Worm (Caenorhabditis elegans): ENCODE results near the gene aly-1.

aly-1 gene

DNA sequence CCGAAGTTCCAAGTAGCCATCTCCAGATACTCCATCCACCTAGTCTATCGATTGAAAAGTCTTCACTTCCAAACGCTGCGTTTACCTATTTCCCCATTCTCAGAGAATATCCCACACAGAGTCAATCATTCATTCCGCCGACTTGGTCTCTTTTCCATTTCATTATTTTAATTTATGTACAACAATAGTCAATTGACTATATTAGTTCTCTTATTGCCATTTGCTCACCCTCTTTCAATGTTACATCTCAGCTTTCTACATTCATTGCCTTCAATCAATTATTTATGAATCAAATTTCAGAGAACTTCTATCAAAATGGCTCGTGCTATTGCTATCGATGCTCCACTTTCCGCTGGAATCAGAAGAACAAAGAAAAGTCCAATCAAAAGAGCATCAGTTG, at the start of gene aly-1:
Gene aly-1 (plus strand): TSS at position 301 of the 400 bp plus-strand sequence.
- TF ChIP-seq pqm-1 (tag; optimal IDR thresholded peaks at IDR 0.05): no peak
- TF ChIP-seq nhr-23 (tag; optimal IDR thresholded peaks at IDR 0.05): no peak
- TF ChIP-seq nhr-76 (tag; optimal IDR thresholded peaks at IDR 0.05): no peak
- no peak for TF ChIP-seq fos-1 (tag; optimal IDR thresholded peaks at IDR 0.05)
- no peak for TF ChIP-seq jun-1 (tag; optimal IDR thresholded peaks at IDR 0.05)
- TF ChIP-seq unc-62 (GFP tag; optimal IDR thresholded peaks at IDR 0.05): no peak

DNA sequence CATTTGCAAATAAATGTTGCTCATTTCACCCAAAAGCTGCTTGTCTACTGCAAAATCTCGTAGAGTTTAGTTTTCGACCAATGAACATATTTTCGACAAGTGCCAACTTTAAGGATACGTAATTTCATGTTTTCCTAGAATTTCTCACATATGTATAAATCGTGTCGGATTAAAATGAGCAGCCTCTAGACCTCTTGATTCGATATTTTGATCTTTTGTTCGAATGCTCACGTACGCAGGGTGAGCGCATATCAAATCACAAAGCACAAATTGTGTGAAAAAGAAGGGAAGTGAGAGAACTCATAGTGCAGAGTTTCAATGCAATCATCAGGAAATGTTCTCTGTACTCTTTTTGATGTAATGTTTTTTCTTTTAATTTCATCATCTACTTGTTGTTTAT, 45.2 kb upstream of the aly-1 start:
- no peak for TF ChIP-seq elt-3 (tag; optimal IDR thresholded peaks at IDR 0.05)
- peak; percentile 28 for TF ChIP-seq nfya-1 (tag; optimal IDR thresholded peaks at IDR 0.05; ENCODE audit: insufficient read depth)
- no peak for TF ChIP-seq nhr-28 (tag; optimal IDR thresholded peaks at IDR 0.05)
- no peak for TF ChIP-seq ztf-4 (tag; optimal IDR thresholded peaks at IDR 0.05)
- no peak for TF ChIP-seq fos-1 (tag; optimal IDR thresholded peaks at IDR 0.05)
- no peak for TF ChIP-seq egl-27 (tag; optimal IDR thresholded peaks at IDR 0.05)
- no peak for TF ChIP-seq ztf-11 (tag; optimal IDR thresholded peaks at IDR 0.05)
- peak; percentile 58 for TF ChIP-seq fkh-10 (GFP tag; optimal IDR thresholded peaks at IDR 0.05)
- no peak for TF ChIP-seq nhr-77 (tag; optimal IDR thresholded peaks at IDR 0.05)
- no peak for TF ChIP-seq lsy-12 (tag; optimal IDR thresholded peaks at IDR 0.05)
- peak; percentile 9 for TF ChIP-seq lin-15B (tag; optimal IDR thresholded peaks at IDR 0.05)
- TF ChIP-seq pha-4 (tag; optimal IDR thresholded peaks at IDR 0.05): no peak
- TF ChIP-seq daf-12 (tag; optimal IDR thresholded peaks at IDR 0.05): no peak
- TF ChIP-seq jun-1 (tag; optimal IDR thresholded peaks at IDR 0.05): no peak

DNA sequence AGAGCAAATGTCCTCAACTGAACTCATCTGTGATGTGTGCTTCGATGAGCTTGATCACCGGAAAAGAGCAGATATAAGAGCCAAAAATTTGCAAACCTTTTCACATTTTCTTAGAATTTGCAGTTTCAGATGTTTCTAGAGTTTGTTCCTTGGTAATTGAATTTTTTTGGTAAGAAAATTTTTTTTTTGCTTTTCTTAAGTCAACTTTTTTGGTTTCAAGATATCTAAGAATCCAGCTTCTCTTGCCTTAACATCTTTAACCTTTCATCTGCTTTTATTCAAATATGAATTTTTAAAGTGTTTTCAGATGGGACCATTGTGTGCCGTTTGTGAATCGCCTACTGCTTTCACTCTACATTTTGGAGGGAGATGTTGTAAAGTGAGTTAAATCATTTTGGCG, 39.0 kb upstream of the aly-1 start, which contains the start of gene nhr-11:
Gene nhr-11 (plus strand): TSS at position 301 of the 400 bp plus-strand sequence.
- TF ChIP-seq nhr-28 (tag; optimal IDR thresholded peaks at IDR 0.05): no peak
- TF ChIP-seq lin-15B (tag; optimal IDR thresholded peaks at IDR 0.05): no peak
- TF ChIP-seq nhr-67 (tag; optimal IDR thresholded peaks at IDR 0.05): no peak
- no peak for TF ChIP-seq nhr-12 (tag; optimal IDR thresholded peaks at IDR 0.05)
- TF ChIP-seq elt-3 (tag; optimal IDR thresholded peaks at IDR 0.05): no peak
- no peak for TF ChIP-seq nhr-25 (tag; optimal IDR thresholded peaks at IDR 0.05)
- no peak for TF ChIP-seq nhr-237 (tag; optimal IDR thresholded peaks at IDR 0.05)
- TF ChIP-seq ztf-4 (tag; optimal IDR thresholded peaks at IDR 0.05): no peak
- no peak for TF ChIP-seq pqm-1 (tag; optimal IDR thresholded peaks at IDR 0.05)
- TF ChIP-seq aly-2 (tag; optimal IDR thresholded peaks at IDR 0.05): no peak
- no peak for TF ChIP-seq elt-1 (tag; optimal IDR thresholded peaks at IDR 0.05)
- TF ChIP-seq ceh-28 (tag; optimal IDR thresholded peaks at IDR 0.05): no peak
- no peak for TF ChIP-seq hmg-11 (tag; optimal IDR thresholded peaks at IDR 0.05)
- TF ChIP-seq fos-1 (tag; optimal IDR thresholded peaks at IDR 0.05): no peak
- no peak for TF ChIP-seq sea-2 (GFP tag; optimal IDR thresholded peaks at IDR 0.05)
- TF ChIP-seq eor-1 (tag; optimal IDR thresholded peaks at IDR 0.05): no peak

DNA sequence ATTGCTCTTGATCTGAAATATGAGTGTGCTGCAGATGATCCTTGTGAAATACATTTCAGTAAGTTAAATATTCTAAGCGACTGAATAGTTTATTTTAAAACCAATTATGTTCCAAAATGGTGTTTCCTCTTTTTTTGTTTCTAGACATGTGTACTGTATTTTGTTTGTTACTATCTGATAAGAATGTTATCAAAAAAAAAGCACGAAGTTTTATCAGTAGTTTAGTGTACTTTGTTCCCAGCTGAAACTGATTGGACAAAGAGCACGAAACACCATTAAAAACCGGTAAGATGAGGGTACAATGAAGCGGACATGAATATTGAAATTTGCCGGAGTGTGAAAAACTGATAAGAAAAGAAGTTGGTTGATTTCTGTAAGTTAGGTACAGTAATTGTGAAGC, 38.5 kb upstream of the aly-1 start:
- TF ChIP-seq pqm-1 (tag; optimal IDR thresholded peaks at IDR 0.05) (peak; percentile 84), unc-39 (tag; optimal IDR thresholded peaks at IDR 0.05) (no peak), egl-27 (tag; optimal IDR thresholded peaks at IDR 0.05) (no peak), elt-2 (tag; optimal IDR thresholded peaks at IDR 0.05) (peak; percentile 82), sea-2 (GFP tag; optimal IDR thresholded peaks at IDR 0.05) (no peak), pha-4 (tag; optimal IDR thresholded peaks at IDR 0.05) (peak; percentile 30), ztf-4 (tag; optimal IDR thresholded peaks at IDR 0.05) (no peak)

DNA sequence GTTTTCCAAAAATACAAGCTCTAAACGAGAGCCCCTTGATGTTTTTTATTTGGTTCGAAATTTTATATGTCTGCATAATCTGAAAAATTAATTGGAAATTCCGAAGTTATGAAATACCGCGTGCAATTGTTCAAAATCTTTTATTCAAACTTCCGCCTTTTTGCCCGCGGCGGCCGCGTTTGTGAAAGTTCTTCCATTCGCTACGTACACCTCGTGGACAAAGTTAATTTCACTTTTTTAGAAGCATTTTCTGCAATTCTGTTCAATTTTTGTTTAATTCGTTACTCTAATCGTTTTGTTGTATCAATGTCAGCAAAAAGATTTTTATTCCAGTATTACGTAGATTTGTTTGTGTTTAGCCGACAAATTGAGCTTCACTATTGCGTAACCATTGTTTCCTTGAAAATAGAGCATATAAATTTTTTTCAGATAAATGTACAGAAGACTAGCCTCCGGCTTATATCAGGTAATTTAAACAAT, 34.4 kb upstream of the aly-1 start, which contains the start of gene mppb-1:
Gene mppb-1 (plus strand): TSS at position 430 of the 480 bp plus-strand sequence.
- TF ChIP-seq elt-2 (tag; optimal IDR thresholded peaks at IDR 0.05) (peak; percentile 35), pha-4 (tag; optimal IDR thresholded peaks at IDR 0.05) (peak; percentile 79), nhr-67 (tag; optimal IDR thresholded peaks at IDR 0.05) (no peak), fkh-10 (GFP tag; optimal IDR thresholded peaks at IDR 0.05) (peak; percentile 71), hmg-11 (tag; optimal IDR thresholded peaks at IDR 0.05) (peak; percentile 42), lin-39 (tag; optimal IDR thresholded peaks at IDR 0.05) (peak; percentile 64), nhr-77 (tag; optimal IDR thresholded peaks at IDR 0.05) (no peak), pqm-1 (tag; optimal IDR thresholded peaks at IDR 0.05) (peak; percentile 9), snpc-4 (tag; optimal IDR thresholded peaks at IDR 0.05) (peak; percentile 78), ZK546.5 (tag; optimal IDR thresholded peaks at IDR 0.05) (no peak), nhr-43 (tag; optimal IDR thresholded peaks at IDR 0.05; ENCODE audit: poor library complexity, severe bottlenecking) (peak; percentile 96), lsy-12 (tag; optimal IDR thresholded peaks at IDR 0.05) (peak; percentile 64), nhr-25 (tag; optimal IDR thresholded peaks at IDR 0.05) (peak; percentile 80), nfya-1 (tag; optimal IDR thresholded peaks at IDR 0.05; ENCODE audit: insufficient read depth) (peak; percentile 80), fos-1 (tag; optimal IDR thresholded peaks at IDR 0.05) (no peak), nhr-23 (tag; optimal IDR thresholded peaks at IDR 0.05) (peak; percentile 86), ceh-9 (tag; optimal IDR thresholded peaks at IDR 0.05) (no peak), jun-1 (tag; optimal IDR thresholded peaks at IDR 0.05) (peak; percentile 29), R02D3.7 (tag; optimal IDR thresholded peaks at IDR 0.05) (peak; percentile 54), lin-15B (tag; optimal IDR thresholded peaks at IDR 0.05) (peak; percentile 72)
